Worm (Caenorhabditis elegans) whole organism, mixed stage, embryonic: Measurements from ENCODE around the gene srab-21.

ENCODE experiments used
- M03D4.4 ChIP-seq: sonication (generic microtip); optimal IDR thresholded peaks from 2 replicates; lab custom pipeline; 2017; ENCODE audit warnings: mild to moderate bottlenecking, missing genetic modification characterization, missing compliant biosample characterization
- bed-3 ChIP-seq: fragments of 200-800 bp; sonication (Bioruptor generic); optimal IDR thresholded peaks from 3 replicates; lab custom pipeline; 2018; ENCODE audit warnings: mild to moderate bottlenecking, missing genetic modification characterization, moderate library complexity, missing compliant biosample characterization
- blmp-1 ChIP-seq: fragments of 150-350 bp; optimal IDR thresholded peaks from 2 replicates; lab custom pipeline; 2014; ENCODE audit warnings: missing biosample characterization, missing genetic modification characterization
- ceh-39 ChIP-seq: fragments of 150-350 bp; optimal IDR thresholded peaks from 2 replicates; lab custom pipeline; 2014; ENCODE audit warnings: missing biosample characterization, missing genetic modification characterization
- ceh-43 ChIP-seq: fragments of 200-800 bp; sonication (Bioruptor generic); optimal IDR thresholded peaks from 2 replicates; lab custom pipeline; 2018; ENCODE audit warnings: mild to moderate bottlenecking, missing genetic modification characterization, moderate library complexity, missing compliant biosample characterization
- ceh-83 ChIP-seq: fragments of 200-800 bp; sonication (Bioruptor generic); optimal IDR thresholded peaks from 2 replicates; lab custom pipeline; 2018; ENCODE audit warnings: mild to moderate bottlenecking, missing genetic modification characterization, missing compliant biosample characterization
- cnd-1 ChIP-seq: fragments of 200-800 bp; sonication (Bioruptor generic); optimal IDR thresholded peaks from 2 replicates; lab custom pipeline; 2018; ENCODE audit warnings: mild to moderate bottlenecking, missing genetic modification characterization, missing compliant biosample characterization
- drap-1 ChIP-seq: fragments of 200-800 bp; sonication (Bioruptor generic); optimal IDR thresholded peaks from 3 replicates; lab custom pipeline; 2018; ENCODE audit warnings: mild to moderate bottlenecking, missing genetic modification characterization, missing compliant biosample characterization
- elt-1 ChIP-seq: sonication (generic microtip); optimal IDR thresholded peaks from 2 replicates; lab custom pipeline; 2017; ENCODE audit warnings: missing genetic modification characterization, mild to moderate bottlenecking, missing compliant biosample characterization, antibody characterized with exemption, moderate library complexity, borderline replicate concordance; ENCODE audit not compliant: insufficient read depth
- elt-3 ChIP-seq: fragments of 150-350 bp; optimal IDR thresholded peaks from 2 replicates; lab custom pipeline; 2014; ENCODE audit warnings: missing biosample characterization, missing genetic modification characterization
- flh-1 ChIP-seq: fragments of 200-800 bp; sonication (Bioruptor generic); optimal IDR thresholded peaks from 2 replicates; lab custom pipeline; 2018; ENCODE audit warnings: mild to moderate bottlenecking, missing genetic modification characterization, moderate library complexity, missing compliant biosample characterization
- ham-2 ChIP-seq: fragments of 200-800 bp; sonication (Bioruptor generic); optimal IDR thresholded peaks from 2 replicates; lab custom pipeline; 2018; ENCODE audit warnings: mild to moderate bottlenecking, missing genetic modification characterization, missing compliant biosample characterization
- hlh-1 ChIP-seq: fragments of 150-350 bp; optimal IDR thresholded peaks from 2 replicates; lab custom pipeline; 2014; ENCODE audit warnings: missing biosample characterization, missing genetic modification reagents, missing genetic modification characterization
- lin-13 ChIP-seq: fragments of 150-350 bp; optimal IDR thresholded peaks from 2 replicates; lab custom pipeline; 2014; ENCODE audit warnings: missing biosample characterization, missing genetic modification characterization
- lin-32 ChIP-seq: fragments of 200-800 bp; sonication (Bioruptor generic); optimal IDR thresholded peaks from 2 replicates; lab custom pipeline; 2018; ENCODE audit warnings: mild to moderate bottlenecking, missing genetic modification characterization, missing compliant biosample characterization
- lsy-2 ChIP-seq: fragments of 150-350 bp; optimal IDR thresholded peaks from 2 replicates; lab custom pipeline; 2014; ENCODE audit warnings: missing biosample characterization, missing genetic modification characterization
- mab-5 ChIP-seq: fragments of 150-350 bp; optimal IDR thresholded peaks from 2 replicates; lab custom pipeline; 2014; ENCODE audit warnings: missing biosample characterization, missing genetic modification characterization
- mep-1 ChIP-seq: fragments of 150-350 bp; optimal IDR thresholded peaks from 2 replicates; lab custom pipeline; 2017; ENCODE audit warnings: missing biosample characterization, missing genetic modification reagents, missing genetic modification characterization, inconsistent platforms
- mls-2 ChIP-seq: sonication (generic microtip); optimal IDR thresholded peaks from 2 replicates; lab custom pipeline; 2016; ENCODE audit warnings: mild to moderate bottlenecking, missing genetic modification characterization, moderate library complexity, missing compliant biosample characterization
- nhr-12 ChIP-seq: fragments of 150-350 bp; optimal IDR thresholded peaks from 2 replicates; lab custom pipeline; 2014; ENCODE audit warnings: missing biosample characterization, missing genetic modification characterization
- nhr-2 ChIP-seq: fragments of 150-350 bp; optimal IDR thresholded peaks from 2 replicates; lab custom pipeline; 2014; ENCODE audit warnings: missing biosample characterization, missing genetic modification characterization
- nhr-28 ChIP-seq: fragments of 150-350 bp; optimal IDR thresholded peaks from 2 replicates; lab custom pipeline; 2014; ENCODE audit warnings: missing biosample characterization, missing genetic modification characterization
- nhr-76 ChIP-seq: sonication (generic microtip); optimal IDR thresholded peaks from 2 replicates; lab custom pipeline; 2017; ENCODE audit warnings: missing biosample characterization, missing genetic modification characterization
- pha-4 ChIP-seq: fragments of 150-350 bp; optimal IDR thresholded peaks from 2 replicates; lab custom pipeline; 2018; ENCODE audit warnings: missing biosample characterization, missing genetic modification reagents, missing genetic modification characterization
- snpc-4 ChIP-seq: fragments of 150-350 bp; optimal IDR thresholded peaks from 2 replicates; lab custom pipeline; 2014; ENCODE audit warnings: missing biosample characterization, missing genetic modification characterization
- sptf-1 ChIP-seq: sonication (generic microtip); optimal IDR thresholded peaks from 2 replicates; lab custom pipeline; 2017; ENCODE audit warnings: mild to moderate bottlenecking, missing genetic modification characterization, moderate library complexity, missing compliant biosample characterization
- tbx-8 ChIP-seq: fragments of 200-800 bp; sonication (Bioruptor generic); optimal IDR thresholded peaks from 2 replicates; lab custom pipeline; 2018; ENCODE audit warnings: mild to moderate bottlenecking, missing genetic modification characterization, moderate library complexity, missing compliant biosample characterization
- unc-39 ChIP-seq: fragments of 150-350 bp; optimal IDR thresholded peaks from 2 replicates; lab custom pipeline; 2014; ENCODE audit warnings: missing biosample characterization, missing genetic modification characterization
- unc-62 ChIP-seq: fragments of 150-350 bp; optimal IDR thresholded peaks from 2 replicates; lab custom pipeline; 2014; ENCODE audit warnings: missing biosample characterization, missing genetic modification reagents, missing genetic modification characterization
- zip-8 ChIP-seq: fragments of 150-350 bp; optimal IDR thresholded peaks from 2 replicates; lab custom pipeline; 2014; ENCODE audit warnings: missing biosample characterization, missing genetic modification characterization
- ztf-11 ChIP-seq: fragments of 150-350 bp; optimal IDR thresholded peaks from 2 replicates; lab custom pipeline; 2014; ENCODE audit warnings: missing biosample characterization, missing genetic modification characterization

Gene srab-21

ce11 chrV:3424341-3424740 is at the start of gene srab-21:
Gene srab-21 (minus strand): TSS chrV:3424441.
- TF ChIP-seq ztf-11 (tag; lab: Kevin White, UChicago), result no peak
- TF ChIP-seq nhr-12, result no peak
- no peak for TF ChIP-seq lin-32 (GFP tag; lab: Kevin White, UChicago)
- TF ChIP-seq zip-8 (tag; lab: Kevin White, UChicago), result no peak
- no peak for TF ChIP-seq flh-1 (GFP tag; lab: Kevin White, UChicago)
- TF ChIP-seq, all 35 proteins: peak for 0

- TF ChIP-seq elt-3 (tag; lab: Kevin White, UChicago), result no peak
- TF ChIP-seq, all 35 proteins: peak for 0
These were observed 46.5 kb upstream of the srab-21 start, which contains the start of gene srbc-29 for ce11 chrV:3470782-3471181. Gene srbc-29 (minus strand): TSS chrV:3470882.

ce11 chrV:3468436-3468835 is 44.2 kb upstream of the srab-21 start, which contains the start of gene gst-33:
Gene gst-33 (minus strand): TSS chrV:3468562.
- no peak for TF ChIP-seq nhr-76 (tag; lab: Kevin White, UChicago)
- no peak for TF ChIP-seq nhr-12
- TF ChIP-seq bed-3, result no peak
- TF ChIP-seq lin-13, result no peak
- no peak for TF ChIP-seq sptf-1 (tag; lab: Kevin White, UChicago)
- no peak for TF ChIP-seq snpc-4 (tag; lab: Kevin White, UChicago)
- no peak for TF ChIP-seq nhr-28
- no peak for TF ChIP-seq mab-5 (tag; lab: Kevin White, UChicago)
- no peak for TF ChIP-seq blmp-1 (tag; lab: Kevin White, UChicago)
- no peak for TF ChIP-seq drap-1 (GFP tag; lab: Kevin White, UChicago)
- TF ChIP-seq unc-39 (tag; lab: Kevin White, UChicago), result no peak
- no peak for TF ChIP-seq hlh-1 (tag; lab: Kevin White, UChicago)
- no peak for TF ChIP-seq pha-4
- no peak for TF ChIP-seq flh-1 (GFP tag; lab: Kevin White, UChicago)
- no peak for TF ChIP-seq unc-62 (GFP tag; lab: Kevin White, UChicago)
- no peak for TF ChIP-seq elt-3 (tag; lab: Kevin White, UChicago)
- TF ChIP-seq mls-2 (tag; lab: Kevin White, UChicago), result no peak

- no peak for TF ChIP-seq ceh-83 (GFP tag; lab: Kevin White, UChicago)
- no peak for TF ChIP-seq pha-4
- TF ChIP-seq ceh-39 (tag; lab: Kevin White, UChicago), result no peak
- TF ChIP-seq sptf-1 (tag; lab: Kevin White, UChicago), result no peak
- no peak for TF ChIP-seq M03D4.4 (tag; lab: Kevin White, UChicago)
- no peak for TF ChIP-seq lsy-2
- TF ChIP-seq zip-8 (tag; lab: Kevin White, UChicago), result no peak
- TF ChIP-seq flh-1 (GFP tag; lab: Kevin White, UChicago), result no peak
- no peak for TF ChIP-seq nhr-76 (tag; lab: Kevin White, UChicago)
- no peak for TF ChIP-seq elt-1 (tag; lab: Kevin White, UChicago)
- TF ChIP-seq cnd-1, result no peak
- no peak for TF ChIP-seq ceh-43 (GFP tag; lab: Kevin White, UChicago)
- TF ChIP-seq hlh-1 (tag; lab: Kevin White, UChicago), result no peak
- no peak for TF ChIP-seq nhr-2 (tag; lab: Kevin White, UChicago)
- no peak for TF ChIP-seq mep-1 (tag; lab: Kevin White, UChicago)
- no peak for TF ChIP-seq lin-13
- TF ChIP-seq tbx-8, result no peak
- no peak for TF ChIP-seq ham-2 (GFP tag; lab: Kevin White, UChicago)
These were observed 40.7 kb upstream of the srab-21 start for ce11 chrV:3464897-3465296.

- TF ChIP-seq elt-3 (tag; lab: Kevin White, UChicago), result no peak
- no peak for TF ChIP-seq flh-1 (GFP tag; lab: Kevin White, UChicago)
- no peak for TF ChIP-seq mab-5 (tag; lab: Kevin White, UChicago)
- TF ChIP-seq blmp-1 (tag; lab: Kevin White, UChicago), result no peak
- no peak for TF ChIP-seq cnd-1
These were observed 39.3 kb upstream of the srab-21 start, which contains the start of gene slc-28.1 for ce11 chrV:3463514-3463913. Gene slc-28.1 (plus strand): TSS chrV:3463814.
